Worm (Caenorhabditis elegans) whole organism, L4/young adult: Measurements from ENCODE around the gene B0361.14.

Experiments used
- dao-5 ChIP-seq: sonication (generic microtip); optimal IDR thresholded peaks from 2 replicates; lab custom pipeline; 2016; ENCODE audit warnings: missing genotype, missing genetic modification characterization, moderate library complexity, missing compliant biosample characterization
- him-1 ChIP-seq: sonication (generic microtip); optimal IDR thresholded peaks from 2 replicates; lab custom pipeline; 2016; ENCODE audit warnings: missing genotype, missing genetic modification reagents, missing genetic modification characterization, missing compliant biosample characterization

DNA sequence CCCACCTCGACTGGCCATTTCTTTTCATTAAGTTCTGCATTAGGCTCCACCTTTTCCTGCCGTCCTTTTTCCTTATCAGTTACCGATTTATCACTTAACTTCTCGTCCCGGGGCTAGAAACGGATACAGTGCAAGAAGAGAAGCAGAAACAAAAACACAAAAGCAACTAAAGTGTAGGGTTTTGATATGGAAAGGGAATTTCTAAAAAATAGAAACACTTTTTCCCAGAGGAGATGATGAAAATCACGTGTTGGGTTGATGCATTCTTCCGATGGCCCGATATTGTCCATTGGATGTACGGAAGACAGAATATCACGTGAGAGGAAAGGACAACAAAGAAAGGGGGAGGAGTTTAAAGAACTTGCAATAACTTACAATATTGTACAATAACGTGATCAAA is 26.5 kb downstream of the B0361.14 start:
- no peak for TF ChIP-seq him-1 (tag; lab: Kevin White, UChicago)
- TF ChIP-seq dao-5 (tag; lab: Kevin White, UChicago) = no peak
